Worm (Caenorhabditis elegans) whole organism, L4 larva: ENCODE measurements around the gene dhps-1.

Source experiments
- F44E2.7 ChIP-seq: fragments of 200-800 bp; sonication (Bioruptor generic); IDR thresholded peaks from 2 replicates; pipeline ENCODE4 v2.1.2; 2022; ENCODE audit warnings: missing genetic modification characterization, missing compliant biosample characterization
- R02D3.7 ChIP-seq: fragments of 150-350 bp; sonication (generic microtip); optimal IDR thresholded peaks from 3 replicates; lab custom pipeline; 2014; ENCODE audit warnings: missing biosample characterization, missing genetic modification characterization
- Y105C5A.15 ChIP-seq: fragments of 200-800 bp; sonication (Bioruptor generic); IDR thresholded peaks from 2 replicates; pipeline ENCODE4 v1.3.6; 2022; ENCODE audit warnings: missing genetic modification characterization, missing compliant biosample characterization
- Y5F2A.4 ChIP-seq: fragments of 200-800 bp; sonication (Bioruptor generic); optimal IDR thresholded peaks from 2 replicates; lab custom pipeline; 2018; ENCODE audit warnings: mild to moderate bottlenecking, missing genetic modification characterization, missing compliant biosample characterization
- Y75B8A.6 ChIP-seq: fragments of 200-800 bp; sonication (Bioruptor generic); IDR thresholded peaks from 2 replicates; pipeline ENCODE4 v1.3.6; 2022; ENCODE audit warnings: missing genetic modification reagents, missing genetic modification characterization, missing compliant biosample characterization
- ZK546.5 ChIP-seq, 2 experiments: sonication (generic microtip); optimal IDR thresholded peaks; 2 replicates each; lab custom pipeline; 2017; ENCODE audit warnings: missing biosample characterization in 2 of 2, missing genetic modification characterization in 2 of 2
- aly-2 ChIP-seq: sonication (generic microtip); optimal IDR thresholded peaks from 2 replicates; lab custom pipeline; 2018; ENCODE audit warnings: missing biosample characterization, missing genetic modification characterization
- ceh-20 ChIP-seq: fragments of 200-800 bp; sonication (Bioruptor generic); IDR thresholded peaks from 2 replicates; pipeline ENCODE4 v1.3.6; 2022; ENCODE audit warnings: missing genetic modification reagents, missing genetic modification characterization, missing compliant biosample characterization
- ceh-62 ChIP-seq: sonication (generic microtip); optimal IDR thresholded peaks from 2 replicates; lab custom pipeline; 2017; ENCODE audit warnings: missing biosample characterization, missing genetic modification characterization
- cey-2 ChIP-seq: sonication (generic microtip); optimal IDR thresholded peaks from 3 replicates; lab custom pipeline; 2017; ENCODE audit warnings: missing genetic modification characterization, mild to moderate bottlenecking, missing compliant biosample characterization, antibody characterized with exemption, borderline replicate concordance; ENCODE audit not compliant: insufficient read depth
- daf-12 ChIP-seq: fragments of 150-350 bp; optimal IDR thresholded peaks from 2 replicates; lab custom pipeline; 2014; ENCODE audit warnings: missing biosample characterization, missing genetic modification reagents, missing genetic modification characterization
- daf-16 ChIP-seq, 3 experiments: sonication (generic microtip); optimal IDR thresholded peaks; 2 replicates each; lab custom pipeline; 2016 to 2017; ENCODE audit warnings: missing genetic modification characterization in 3 of 3, missing genetic modification reagents in 3 of 3, mild to moderate bottlenecking in 2 of 3, missing compliant biosample characterization in 2 of 3, missing biosample characterization in 1 of 3, moderate library complexity in 1 of 3
- daf-8 ChIP-seq: fragments of 200-800 bp; sonication (Bioruptor generic); IDR thresholded peaks from 2 replicates; pipeline ENCODE4 v1.3.6; 2022; ENCODE audit warnings: missing genetic modification characterization, missing compliant biosample characterization
- dmd-9 ChIP-seq: fragments of 200-800 bp; sonication (Bioruptor generic); IDR thresholded peaks from 2 replicates; pipeline ENCODE4 v1.3.6; 2022; ENCODE audit warnings: missing genetic modification reagents, missing genetic modification characterization, missing compliant biosample characterization
- dpl-1 ChIP-seq: fragments of 150-350 bp; optimal IDR thresholded peaks from 2 replicates; lab custom pipeline; 2014; ENCODE audit warnings: missing biosample characterization, missing genetic modification reagents, missing genetic modification characterization
- egl-27 ChIP-seq: sonication (generic microtip); optimal IDR thresholded peaks from 3 replicates; lab custom pipeline; 2017; ENCODE audit warnings: missing biosample characterization, missing genetic modification reagents, missing genetic modification characterization
- egl-43 ChIP-seq: fragments of 200-800 bp; sonication (Bioruptor generic); IDR thresholded peaks from 2 replicates; pipeline ENCODE4 v1.3.6; 2022; ENCODE audit warnings: missing genetic modification reagents, missing genetic modification characterization, missing compliant biosample characterization
- fkh-10 ChIP-seq: fragments of 150-350 bp; optimal IDR thresholded peaks from 2 replicates; lab custom pipeline; 2014; ENCODE audit warnings: missing biosample characterization, missing genetic modification reagents, missing genetic modification characterization
- gei-8 ChIP-seq: fragments of 200-800 bp; sonication (Bioruptor generic); optimal IDR thresholded peaks from 2 replicates; lab custom pipeline; 2018; ENCODE audit warnings: mild to moderate bottlenecking, missing genetic modification characterization, missing compliant biosample characterization
- hif-1 ChIP-seq, 2 experiments: sonication (generic microtip); optimal IDR thresholded peaks; 2 replicates each; lab custom pipeline; 2016 to 2017; ENCODE audit warnings: missing compliant biosample characterization in 2 of 2, missing genetic modification characterization in 2 of 2, missing genetic modification reagents in 2 of 2, missing genotype in 2 of 2, mild to moderate bottlenecking in 1 of 2
- lim-7 ChIP-seq: fragments of 200-800 bp; sonication (Bioruptor generic); IDR thresholded peaks from 2 replicates; pipeline ENCODE4 v1.3.6; 2022; ENCODE audit warnings: missing genetic modification characterization, missing compliant biosample characterization
- lin-1 ChIP-seq: fragments of 200-800 bp; sonication (Bioruptor generic); IDR thresholded peaks from 2 replicates; pipeline ENCODE4 v1.3.6; 2022; ENCODE audit warnings: missing genetic modification reagents, missing genetic modification characterization, missing compliant biosample characterization
- lin-29 ChIP-seq: fragments of 200-800 bp; sonication (Bioruptor generic); IDR thresholded peaks from 2 replicates; pipeline ENCODE4 v1.3.6; 2022; ENCODE audit warnings: missing genetic modification reagents, missing genetic modification characterization, missing compliant biosample characterization
- lin-39 ChIP-seq: fragments of 150-350 bp; optimal IDR thresholded peaks from 2 replicates; lab custom pipeline; 2014; ENCODE audit warnings: missing biosample characterization, missing genetic modification reagents, missing genetic modification characterization
- madf-9 ChIP-seq: fragments of 200-800 bp; sonication (Bioruptor generic); conservative IDR thresholded peaks from 2 replicates; pipeline ENCODE4 v1.3.6; 2022; ENCODE audit warnings: missing genetic modification reagents, missing genetic modification characterization, missing compliant biosample characterization
- mdl-1 ChIP-seq, 2 experiments: fragments of 150-350 bp in 1 of 2; sonication (generic microtip) in 1 of 2; optimal IDR thresholded peaks; 2 replicates each; lab custom pipeline; 2014 to 2017; ENCODE audit warnings: missing biosample characterization in 2 of 2, missing genetic modification characterization in 2 of 2
- mes-2 ChIP-seq: sonication (generic microtip); optimal IDR thresholded peaks from 2 replicates; lab custom pipeline; 2016; ENCODE audit warnings: missing genotype, mild to moderate bottlenecking, missing genetic modification characterization, missing compliant biosample characterization; ENCODE audit not compliant: poor library complexity, severe bottlenecking
- mxl-2 ChIP-seq: fragments of 200-800 bp; sonication (Bioruptor generic); conservative IDR thresholded peaks from 2 replicates; pipeline ENCODE4 v1.3.6; 2022; ENCODE audit warnings: missing genetic modification reagents, missing genetic modification characterization, missing compliant biosample characterization
- nhr-10 ChIP-seq: fragments of 150-350 bp; optimal IDR thresholded peaks from 2 replicates; lab custom pipeline; 2014; ENCODE audit warnings: missing biosample characterization, missing genetic modification characterization
- nhr-102 ChIP-seq: sonication (generic microtip); optimal IDR thresholded peaks from 2 replicates; lab custom pipeline; 2016; ENCODE audit warnings: mild to moderate bottlenecking, missing genetic modification characterization, moderate library complexity, missing compliant biosample characterization
- nhr-11 ChIP-seq: fragments of 150-350 bp; optimal IDR thresholded peaks from 2 replicates; lab custom pipeline; 2014; ENCODE audit warnings: missing biosample characterization, missing genetic modification characterization
- nhr-237 ChIP-seq: sonication (generic microtip); optimal IDR thresholded peaks from 2 replicates; lab custom pipeline; 2017; ENCODE audit warnings: missing biosample characterization, missing genetic modification characterization
- nhr-41 ChIP-seq: fragments of 200-800 bp; sonication (Bioruptor generic); IDR thresholded peaks from 2 replicates; pipeline ENCODE4 v1.3.6; 2022; ENCODE audit warnings: missing genetic modification reagents, missing genetic modification characterization, missing compliant biosample characterization
- nhr-42 ChIP-seq: fragments of 200-800 bp; sonication (Bioruptor generic); IDR thresholded peaks from 2 replicates; pipeline ENCODE4 v1.3.6; 2022; ENCODE audit warnings: missing genetic modification characterization, missing compliant biosample characterization
- nhr-48 ChIP-seq: sonication (generic microtip); optimal IDR thresholded peaks from 2 replicates; lab custom pipeline; 2016; ENCODE audit warnings: mild to moderate bottlenecking, missing genetic modification characterization, missing compliant biosample characterization
- nhr-77 ChIP-seq: fragments of 150-350 bp; optimal IDR thresholded peaks from 2 replicates; lab custom pipeline; 2014; ENCODE audit warnings: missing biosample characterization, missing genetic modification characterization
- rbr-2 ChIP-seq: sonication (generic microtip); optimal IDR thresholded peaks from 2 replicates; lab custom pipeline; 2016; ENCODE audit warnings: missing genotype, missing genetic modification characterization, missing compliant biosample characterization
- set-16 ChIP-seq: fragments of 200-800 bp; sonication (Bioruptor generic); IDR thresholded peaks from 2 replicates; pipeline ENCODE4 v1.3.6; 2022; ENCODE audit warnings: missing genetic modification reagents, missing genetic modification characterization, missing compliant biosample characterization
- skn-1 ChIP-seq: fragments of 150-350 bp; optimal IDR thresholded peaks from 2 replicates; lab custom pipeline; 2014; ENCODE audit warnings: missing biosample characterization, missing genetic modification characterization
- spr-3 ChIP-seq: fragments of 200-800 bp; sonication (Bioruptor generic); optimal IDR thresholded peaks from 2 replicates; lab custom pipeline; 2018; ENCODE audit warnings: mild to moderate bottlenecking, missing genetic modification characterization, missing compliant biosample characterization
- tra-1 ChIP-seq: fragments of 200-800 bp; sonication (Bioruptor generic); IDR thresholded peaks from 2 replicates; pipeline ENCODE4 v1.3.6; 2022; ENCODE audit warnings: missing genetic modification reagents, missing genetic modification characterization, missing compliant biosample characterization
- unc-130 ChIP-seq: sonication (generic microtip); optimal IDR thresholded peaks from 2 replicates; lab custom pipeline; 2016; ENCODE audit warnings: missing genetic modification reagents, missing genetic modification characterization, missing compliant biosample characterization
- zfp-2 ChIP-seq: sonication (generic microtip); optimal IDR thresholded peaks from 2 replicates; lab custom pipeline; 2016; ENCODE audit warnings: mild to moderate bottlenecking, missing genetic modification characterization, missing compliant biosample characterization
- zfp-3 ChIP-seq: fragments of 200-800 bp; sonication (Bioruptor generic); conservative IDR thresholded peaks from 2 replicates; pipeline ENCODE4 v1.3.6; 2022; ENCODE audit warnings: missing genetic modification reagents, missing genetic modification characterization, missing compliant biosample characterization
- zip-11 ChIP-seq: fragments of 200-800 bp; sonication (Bioruptor generic); IDR thresholded peaks from 2 replicates; pipeline ENCODE4 v1.3.6; 2022; ENCODE audit warnings: missing genetic modification characterization, missing compliant biosample characterization
- zip-2 ChIP-seq: fragments of 150-350 bp; optimal IDR thresholded peaks from 2 replicates; lab custom pipeline; 2014; ENCODE audit warnings: missing biosample characterization, missing genetic modification characterization

dhps-1 gene

DNA sequence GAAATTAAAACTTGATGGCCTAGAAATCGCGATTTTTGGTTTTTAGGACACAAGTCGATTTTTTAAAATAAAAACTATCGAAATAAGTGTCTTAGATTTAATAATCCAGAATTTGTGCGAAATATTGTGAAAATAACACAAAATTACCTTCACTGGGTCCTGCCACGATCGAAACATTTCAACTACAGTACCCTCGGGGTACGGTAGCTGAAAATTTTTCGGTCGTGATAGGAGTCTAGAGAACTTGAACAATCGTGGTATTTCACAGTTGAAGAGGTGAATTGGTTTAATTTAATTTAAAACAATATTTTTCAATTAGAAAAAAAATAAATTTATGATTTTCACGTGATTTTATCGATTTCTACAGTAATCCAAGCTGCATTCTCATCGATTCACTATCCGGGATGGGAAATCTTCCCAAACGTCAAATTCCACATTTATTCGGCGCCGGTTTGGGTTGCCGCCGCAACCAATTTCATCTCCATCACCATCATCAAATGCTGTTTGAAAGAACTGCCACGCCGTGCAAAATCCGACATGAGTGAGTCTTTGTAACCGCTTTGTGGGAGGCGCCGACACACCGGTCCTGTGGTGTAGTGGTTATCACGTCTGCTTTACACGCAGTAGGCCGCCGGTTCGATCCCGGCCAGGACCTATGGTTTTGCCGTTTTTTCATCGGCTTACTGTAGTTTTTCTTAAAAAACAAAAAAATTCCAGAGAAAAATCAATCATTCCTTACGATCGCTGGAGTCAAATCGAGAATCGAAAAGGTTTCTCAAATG is 33.8 kb upstream of the dhps-1 start (continued):
- TF ChIP-seq rbr-2, result peak; percentile 54
- no peak for TF ChIP-seq R02D3.7
- no peak for TF ChIP-seq cey-2 (tag; lab: Kevin White, UChicago)
- TF ChIP-seq nhr-42 (GFP tag; lab: Robert Waterston, UW), result no peak
- TF ChIP-seq Y5F2A.4, result no peak
- peak; percentile 49 for TF ChIP-seq fkh-10 (GFP tag; lab: Kevin White, UChicago)

DNA sequence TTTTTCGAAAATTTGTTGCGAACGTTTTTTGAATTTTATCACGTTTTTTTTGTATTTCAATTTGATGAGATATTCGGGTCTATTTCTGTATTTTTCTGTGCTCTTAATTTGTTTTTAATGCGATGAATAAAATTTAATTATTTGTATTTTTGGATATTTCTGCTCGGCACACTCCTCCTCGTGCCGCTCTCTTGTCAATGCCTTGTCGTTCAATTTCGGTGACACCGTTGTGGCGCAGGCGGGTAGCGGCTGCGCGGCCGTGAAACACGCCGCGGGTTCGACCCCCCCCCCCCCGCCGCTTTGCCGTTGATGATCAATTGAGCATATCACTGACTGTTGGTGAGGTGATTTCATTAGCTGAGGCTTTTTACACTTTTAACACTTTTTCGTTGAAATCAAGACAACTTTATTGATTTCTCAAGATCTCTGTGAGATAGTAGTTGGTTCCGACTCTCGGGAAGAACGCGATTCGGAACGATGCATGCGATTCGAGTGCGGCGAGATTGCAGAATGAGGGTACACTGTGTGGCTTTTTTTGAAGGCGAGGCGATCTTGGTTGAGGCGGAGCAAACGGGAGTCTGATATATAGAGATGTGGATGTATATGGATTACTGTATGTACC is 32.1 kb upstream of the dhps-1 start:
- TF ChIP-seq rbr-2 (peak; percentile 90), aly-2 (tag; lab: Kevin White, UChicago) (no peak), nhr-77 (tag; lab: Kevin White, UChicago) (peak; percentile 16), mes-2 (peak; percentile 92), zip-11 (GFP tag; lab: Robert Waterston, UW) (peak; percentile 93), lin-39 (no peak), daf-8 (peak; percentile 90), ZK546.5 (tag; optimal IDR thresholded peaks at IDR 0.05; lab: Kevin White, UChicago) (no peak), Y75B8A.6 (peak; percentile 97), ceh-20 (peak; percentile 89), gei-8 (peak; percentile 98), egl-43 (GFP tag; lab: Robert Waterston, UW) (peak; percentile 100), daf-16 (GFP tag; optimal IDR thresholded peaks at IDR 0.05; lab: Kevin White, UChicago) (peak; percentile 85 to 98), daf-16 (tag; optimal IDR thresholded peaks at IDR 0.05; lab: Kevin White, UChicago) (peak; percentile 52), madf-9 (GFP tag; lab: Robert Waterston, UW) (peak; percentile 96), nhr-10 (tag; lab: Kevin White, UChicago) (no peak), dpl-1 (GFP tag; lab: Kevin White, UChicago) (peak; percentile 32), mxl-2 (GFP tag; lab: Robert Waterston, UW) (peak; percentile 91), Y5F2A.4 (peak; percentile 98), Y105C5A.15 (GFP tag; lab: Robert Waterston, UW) (peak; percentile 99), zfp-3 (peak; percentile 89), nhr-48 (tag; lab: Kevin White, UChicago) (peak; percentile 84), nhr-11 (tag; lab: Kevin White, UChicago) (no peak), zfp-2 (tag; lab: Kevin White, UChicago) (peak; percentile 78), nhr-102 (tag; lab: Kevin White, UChicago) (peak; percentile 88), lin-1 (GFP tag; lab: Robert Waterston, UW) (peak; percentile 97), mdl-1 (tag; optimal IDR thresholded peaks at IDR 0.05; lab: Kevin White, UChicago) (peak in 1 of 2 experiments; percentile 22), zip-2 (tag; lab: Kevin White, UChicago) (peak; percentile 12), skn-1 (no peak), ceh-62 (tag; lab: Kevin White, UChicago) (no peak), hif-1 (tag; optimal IDR thresholded peaks at IDR 0.05; lab: Kevin White, UChicago) (peak; percentile 53 to 84), lin-29 (GFP tag; lab: Robert Waterston, UW) (peak; percentile 85), spr-3 (GFP tag; lab: Kevin White, UChicago) (peak; percentile 94), tra-1 (GFP tag; lab: Robert Waterston, UW) (peak; percentile 96), lim-7 (GFP tag; lab: Robert Waterston, UW) (peak; percentile 100), set-16 (GFP tag; lab: Robert Waterston, UW) (peak; percentile 100), egl-27 (tag; lab: Kevin White, UChicago) (no peak), cey-2 (tag; lab: Kevin White, UChicago) (no peak), nhr-41 (peak; percentile 97), unc-130 (GFP tag; lab: Kevin White, UChicago) (peak; percentile 95), daf-12 (tag; lab: Kevin White, UChicago) (no peak), nhr-237 (tag; lab: Kevin White, UChicago) (no peak), F44E2.7 (peak; percentile 99), dmd-9 (GFP tag; lab: Robert Waterston, UW) (peak; percentile 95)
